Fruit fly (Drosophila melanogaster): ENCODE data around the gene CG9213.
A peak's percentile ranks its signal among the peaks of the same experiment; 100 is the strongest.

Gene CG9213

dm6 chrX:15618953-15619630 is 44.8 kb upstream of the CG9213 start (continued):
- no peak for TF ChIP-seq inv (GFP tag; IDR thresholded peaks at IDR 0.05; ENCODE audit: partially characterized antibody)
- TF ChIP-seq CG34224 (GFP tag; IDR thresholded peaks at IDR 0.05; ENCODE audit: partially characterized antibody), result no peak
- TF ChIP-seq CG5953 (GFP tag; IDR thresholded peaks at IDR 0.05), result no peak
- TF ChIP-seq CG32532 (GFP tag; IDR thresholded peaks at IDR 0.05), result peak; percentile 78
- peak; percentile 66; the same call in 1 of the 2 replicates for TF ChIP-seq CG7372 (GFP tag; IDR thresholded peaks at IDR 0.05)
- TF ChIP-seq CG1603 (tag; optimal IDR thresholded peaks at IDR 0.05), result peak; percentile 79
- TF ChIP-seq stwl (tag; optimal IDR thresholded peaks at IDR 0.05), result no peak
- TF ChIP-seq CG16863 (GFP tag; optimal IDR thresholded peaks at IDR 0.05), result peak; percentile 79
- TF ChIP-seq Taf1 (GFP tag; IDR thresholded peaks at IDR 0.05), result peak; percentile 35; the same call in 1 of the 2 replicates
- peak; percentile 61 for TF ChIP-seq Dek (tag; optimal IDR thresholded peaks at IDR 0.05)
- TF ChIP-seq CG7928 (GFP tag; optimal IDR thresholded peaks at IDR 0.05), result no peak
- TF ChIP-seq CG8924 (tag; optimal IDR thresholded peaks at IDR 0.05), result peak; percentile 79
- peak; percentile 39 for TF ChIP-seq Lhr (GFP tag; optimal IDR thresholded peaks at IDR 0.05)
- no peak; the same call in 2 of the 3 replicates for TF ChIP-seq sr (GFP tag; IDR thresholded peaks at IDR 0.05)
- no peak for TF ChIP-seq tll (GFP tag; optimal IDR thresholded peaks at IDR 0.05)
- TF ChIP-seq Hmr (GFP tag; optimal IDR thresholded peaks at IDR 0.05), result peak; percentile 66
- no peak for TF ChIP-seq CG10565 (GFP tag; optimal IDR thresholded peaks at IDR 0.05)
- peak; percentile 67 for TF ChIP-seq CG6272 (GFP tag; IDR thresholded peaks at IDR 0.05)
- no peak for TF ChIP-seq CG34376 (GFP tag; optimal IDR thresholded peaks at IDR 0.05)
- TF ChIP-seq E2f1 (GFP tag; IDR thresholded peaks at IDR 0.05), result peak; percentile 74
- peak; percentile 43 for TF ChIP-seq CG15514 (GFP tag; optimal IDR thresholded peaks at IDR 0.05)
- TF ChIP-seq YL-1 (GFP tag; optimal IDR thresholded peaks at IDR 0.05), result no peak
- TF ChIP-seq CG33213 (GFP tag; optimal IDR thresholded peaks at IDR 0.05), result peak; percentile 48
- TF ChIP-seq Atf-2 (GFP tag; optimal IDR thresholded peaks at IDR 0.05), result peak; percentile 65
- TF ChIP-seq CG16813 (GFP tag; IDR thresholded peaks at IDR 0.05; ENCODE audit: partially characterized antibody), result no peak
- TF ChIP-seq nom (GFP tag; optimal IDR thresholded peaks at IDR 0.05), result no peak
- peak; percentile 85 for TF ChIP-seq Ptx1 (GFP tag; IDR thresholded peaks at IDR 0.05)
- peak; percentile 60 for TF ChIP-seq CG10274 (GFP tag; optimal IDR thresholded peaks at IDR 0.05)
- peak; percentile 76 for TF ChIP-seq CG4730 (GFP tag; IDR thresholded peaks at IDR 0.05)
- no peak for TF ChIP-seq amos (GFP tag; IDR thresholded peaks at IDR 0.05; ENCODE audit: partially characterized antibody)
- TF ChIP-seq CG3726 (GFP tag; IDR thresholded peaks at IDR 0.05), result peak; percentile 73; the same call in 2 of the 3 replicates
- TF ChIP-seq danr (GFP tag; IDR thresholded peaks at IDR 0.05), result peak; percentile 61
- TF ChIP-seq Med (GFP tag), result peak; percentile 95
- TF ChIP-seq tgo (GFP tag; IDR thresholded peaks at IDR 0.05), result peak; percentile 77
- no peak for TF ChIP-seq Hmx (GFP tag; optimal IDR thresholded peaks at IDR 0.05)
- TF ChIP-seq bcd (GFP tag; optimal IDR thresholded peaks at IDR 0.05), result peak; percentile 83
- peak; percentile 64 for TF ChIP-seq CG12104 (GFP tag; optimal IDR thresholded peaks at IDR 0.05)
- peak; percentile 84 for TF ChIP-seq Rfx (GFP tag; IDR thresholded peaks at IDR 0.05)
- TF ChIP-seq gcm2 (GFP tag; optimal IDR thresholded peaks at IDR 0.05), result no peak
- peak; percentile 72 for TF ChIP-seq CG11723 (GFP tag; optimal IDR thresholded peaks at IDR 0.05)
- peak; percentile 83 for TF ChIP-seq Optix (GFP tag; IDR thresholded peaks at IDR 0.05)
- peak; percentile 79 for TF ChIP-seq jing (GFP tag; optimal IDR thresholded peaks at IDR 0.05)
- no peak for TF ChIP-seq mld (GFP tag; IDR thresholded peaks at IDR 0.05; ENCODE audit: partially characterized antibody)
- peak; percentile 62 for TF ChIP-seq fd3F (GFP tag; optimal IDR thresholded peaks at IDR 0.05)
- peak; percentile 43 for TF ChIP-seq en (GFP tag; optimal IDR thresholded peaks at IDR 0.05)
- TF ChIP-seq ssp (GFP tag; IDR thresholded peaks at IDR 0.05), result peak; percentile 77
- no peak for TF ChIP-seq Poxn (GFP tag; IDR thresholded peaks at IDR 0.05)
- peak; percentile 60 for TF ChIP-seq slp2 (GFP tag; optimal IDR thresholded peaks at IDR 0.05)
- TF ChIP-seq MESR4 (GFP tag; optimal IDR thresholded peaks at IDR 0.05), result peak; percentile 16
